Fruit fly (Drosophila melanogaster) whole organism: ENCODE data around the gene CG14669.

Source experiments
- CG8478 ChIP-seq: fragments of >200 bp; optimal IDR thresholded peaks from 2 replicates; lab custom pipeline; 2018; ENCODE audit warnings: inconsistent platforms
- Dll ChIP-seq: fragments of >200 bp; optimal IDR thresholded peaks from 2 replicates; lab custom pipeline; 2017
- EcR ChIP-seq, 2 experiments: fragments of >200 bp; optimal IDR thresholded peaks; 2 replicates each; lab custom pipeline; 2017; ENCODE audit warnings: missing biosample characterization in 2 of 2, missing genetic modification characterization in 2 of 2, missing genetic modification reagents in 2 of 2
- pan ChIP-seq: fragments of >200 bp; optimal IDR thresholded peaks from 2 replicates; lab custom pipeline; 2017
- usp ChIP-seq: fragments of >200 bp; optimal IDR thresholded peaks from 2 replicates; lab custom pipeline; 2017; ENCODE audit warnings: missing biosample characterization, missing genetic modification characterization, mixed read lengths

DNA sequence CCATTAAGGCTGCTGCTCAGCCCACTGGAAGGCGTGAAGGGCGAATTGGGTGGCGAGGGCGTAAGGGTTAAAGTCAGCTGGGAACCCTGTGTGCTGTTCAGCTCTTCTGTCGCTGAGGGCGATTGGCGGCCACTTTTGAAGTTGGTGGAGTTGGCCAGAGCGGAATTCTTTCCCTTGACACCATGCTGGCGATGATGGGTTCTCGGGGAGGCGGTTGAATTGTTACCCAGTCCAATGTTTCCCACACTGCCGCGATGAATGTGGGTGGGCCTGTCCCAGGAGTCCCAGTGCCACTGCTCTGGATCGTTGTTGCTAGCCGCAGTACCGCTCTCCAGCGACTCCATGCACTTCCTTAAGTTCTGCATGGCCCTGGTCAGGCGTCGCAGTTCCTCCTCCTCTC lies 68.5 kb downstream of the CG14669 start:
- TF ChIP-seq CG8478 (lab: Kevin White, UChicago) (no peak), Dll (lab: Kevin White, UChicago) (no peak), pan (lab: Kevin White, UChicago) (no peak), EcR (GFP tag; optimal IDR thresholded peaks at IDR 0.05; lab: Kevin White, UChicago) (no peak), usp (GFP tag; lab: Kevin White, UChicago) (no peak)
